Worm (Caenorhabditis elegans) whole organism, mixed stage, embryonic: Measurements from ENCODE around the gene fbxa-215.

Experiments used
- blmp-1 ChIP-seq: fragments of 150-350 bp; optimal IDR thresholded peaks from 2 replicates; lab custom pipeline; 2014; ENCODE audit warnings: missing biosample characterization, missing genetic modification characterization
- drap-1 ChIP-seq: fragments of 200-800 bp; sonication (Bioruptor generic); optimal IDR thresholded peaks from 3 replicates; lab custom pipeline; 2018; ENCODE audit warnings: mild to moderate bottlenecking, missing genetic modification characterization, missing compliant biosample characterization
- elt-1 ChIP-seq: sonication (generic microtip); optimal IDR thresholded peaks from 2 replicates; lab custom pipeline; 2017; ENCODE audit warnings: missing genetic modification characterization, mild to moderate bottlenecking, missing compliant biosample characterization, antibody characterized with exemption, moderate library complexity, borderline replicate concordance; ENCODE audit not compliant: insufficient read depth
- elt-3 ChIP-seq: fragments of 150-350 bp; optimal IDR thresholded peaks from 2 replicates; lab custom pipeline; 2014; ENCODE audit warnings: missing biosample characterization, missing genetic modification characterization
- nhr-12 ChIP-seq: fragments of 150-350 bp; optimal IDR thresholded peaks from 2 replicates; lab custom pipeline; 2014; ENCODE audit warnings: missing biosample characterization, missing genetic modification characterization
- nhr-237 ChIP-seq: fragments of 150-350 bp; optimal IDR thresholded peaks from 2 replicates; lab custom pipeline; 2014; ENCODE audit warnings: missing biosample characterization, missing genetic modification characterization
- sem-2 ChIP-seq: fragments of 200-800 bp; sonication (Bioruptor generic); optimal IDR thresholded peaks from 2 replicates; lab custom pipeline; 2018; ENCODE audit warnings: mild to moderate bottlenecking, missing genetic modification characterization, missing compliant biosample characterization
- unc-39 ChIP-seq: fragments of 150-350 bp; optimal IDR thresholded peaks from 2 replicates; lab custom pipeline; 2014; ENCODE audit warnings: missing biosample characterization, missing genetic modification characterization
- unc-62 ChIP-seq: fragments of 150-350 bp; optimal IDR thresholded peaks from 2 replicates; lab custom pipeline; 2014; ENCODE audit warnings: missing biosample characterization, missing genetic modification reagents, missing genetic modification characterization
- ztf-11 ChIP-seq: fragments of 150-350 bp; optimal IDR thresholded peaks from 2 replicates; lab custom pipeline; 2014; ENCODE audit warnings: missing biosample characterization, missing genetic modification characterization

ce11 chrIV:13703828-13704425 lies 37.2 kb upstream of the fbxa-215 start, which contains the start of gene tlp-1:
- TF ChIP-seq nhr-12 (tag; lab: Kevin White, UChicago) (no peak), unc-39 (tag; lab: Kevin White, UChicago) (no peak), elt-3 (tag; lab: Kevin White, UChicago) (no peak), unc-62 (peak; percentile 100), blmp-1 (tag; lab: Kevin White, UChicago) (no peak), drap-1 (GFP tag; lab: Kevin White, UChicago) (no peak), elt-1 (tag; lab: Kevin White, UChicago) (peak; percentile 88), nhr-237 (tag; lab: Kevin White, UChicago) (no peak), sem-2 (no peak), ztf-11 (tag; lab: Kevin White, UChicago) (no peak)
